Fruit fly (Drosophila melanogaster) S2 (cell line): ENCODE results near the gene CG33784.

Experiments
- CG8478 ChIP-seq: fragments of >200 bp; optimal IDR thresholded peaks from 2 replicates; lab custom pipeline; 2018
- CTCF ChIP-seq, 2 experiments: fragments of >200 bp; optimal IDR thresholded peaks; 2 replicates each; lab custom pipeline; 2018

- no peak for TF ChIP-seq CG8478 (lab: Kevin White, UChicago)
- no peak for TF ChIP-seq CTCF (optimal IDR thresholded peaks at IDR 0.05; lab: Kevin White, UChicago)
Measured at dm6 chr3R:10056647-10057046, 11.1 kb upstream of the CG33784 start.
